Worm (Caenorhabditis elegans) whole organism, L2 larva: Measurements from ENCODE around the gene ben-1.

Experiments
- blmp-1 ChIP-seq: sonication (generic microtip); optimal IDR thresholded peaks from 2 replicates; lab custom pipeline; 2017; ENCODE audit warnings: missing genetic modification characterization, mild to moderate bottlenecking, missing compliant biosample characterization, antibody characterized with exemption, moderate library complexity; ENCODE audit not compliant: insufficient read depth
- ceh-82 ChIP-seq: fragments of 150-350 bp; optimal IDR thresholded peaks from 2 replicates; lab custom pipeline; 2014; ENCODE audit warnings: missing biosample characterization, missing genetic modification characterization
- lin-11 ChIP-seq: fragments of 150-350 bp; sonication (generic microtip); optimal IDR thresholded peaks from 2 replicates; lab custom pipeline; 2014; ENCODE audit warnings: missing biosample characterization, missing genetic modification characterization, inconsistent platforms, mixed read lengths
- lin-39 ChIP-seq: fragments of 150-350 bp; optimal IDR thresholded peaks from 2 replicates; lab custom pipeline; 2014; ENCODE audit warnings: missing biosample characterization, missing genetic modification reagents, missing genetic modification characterization
- mdl-1 ChIP-seq, 2 experiments: fragments of 150-350 bp in 1 of 2; sonication (generic microtip) in 1 of 2; optimal IDR thresholded peaks; 2 replicates each; lab custom pipeline; 2017; ENCODE audit warnings: missing biosample characterization in 2 of 2, missing genetic modification characterization in 2 of 2
- nhr-11 ChIP-seq: fragments of 150-350 bp; optimal IDR thresholded peaks from 2 replicates; lab custom pipeline; 2014; ENCODE audit warnings: missing biosample characterization, missing genetic modification characterization
- nhr-237 ChIP-seq: fragments of 150-350 bp; optimal IDR thresholded peaks from 2 replicates; lab custom pipeline; 2014; ENCODE audit warnings: missing biosample characterization, missing genetic modification characterization
- nhr-6 ChIP-seq: fragments of 150-350 bp; optimal IDR thresholded peaks from 2 replicates; lab custom pipeline; 2014; ENCODE audit warnings: missing biosample characterization, missing genetic modification characterization
- snpc-4 ChIP-seq: fragments of 150-350 bp; optimal IDR thresholded peaks from 2 replicates; lab custom pipeline; 2014; ENCODE audit warnings: missing biosample characterization, missing genetic modification characterization
- unc-62 ChIP-seq: fragments of 150-350 bp; optimal IDR thresholded peaks from 2 replicates; lab custom pipeline; 2014; ENCODE audit warnings: missing biosample characterization, missing genetic modification reagents, missing genetic modification characterization
- ztf-4 ChIP-seq: fragments of 150-350 bp; optimal IDR thresholded peaks from 2 replicates; lab custom pipeline; 2014; ENCODE audit warnings: missing biosample characterization, missing genetic modification characterization

DNA sequence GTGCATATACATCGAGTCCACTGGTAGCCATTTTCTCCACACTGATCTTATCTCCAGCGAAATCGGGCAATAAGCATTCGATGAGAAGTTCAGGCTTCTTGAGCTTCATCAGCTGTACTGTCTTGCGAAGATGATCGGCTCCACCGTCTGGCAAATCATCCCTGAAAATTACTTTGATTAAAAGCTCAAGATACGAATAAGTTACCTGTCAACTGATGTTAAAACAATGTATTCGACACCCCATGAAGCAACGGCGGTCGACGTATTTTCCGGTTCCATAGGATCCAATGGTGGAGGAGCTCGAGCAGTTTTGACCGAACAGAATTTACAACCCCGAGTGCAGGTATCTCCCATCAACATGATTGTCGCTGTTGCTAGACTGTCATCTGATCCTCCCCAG, 37.2 kb downstream of the ben-1 start:
- TF ChIP-seq nhr-6 (tag; lab: Kevin White, UChicago) (no peak), ceh-82 (tag; lab: Kevin White, UChicago) (no peak), lin-11 (tag; lab: Kevin White, UChicago) (no peak), nhr-11 (tag; lab: Kevin White, UChicago) (no peak), blmp-1 (no peak), lin-39 (tag; lab: Kevin White, UChicago) (no peak), nhr-237 (tag; lab: Kevin White, UChicago) (no peak), unc-62 (GFP tag; lab: Kevin White, UChicago) (no peak), snpc-4 (tag; lab: Kevin White, UChicago) (no peak), mdl-1 (tag; optimal IDR thresholded peaks at IDR 0.05; lab: Kevin White, UChicago) (no peak), ztf-4 (tag; lab: Kevin White, UChicago) (no peak)
